Fruit fly (Drosophila melanogaster): ENCODE data around the gene dob.

The dob gene

DNA sequence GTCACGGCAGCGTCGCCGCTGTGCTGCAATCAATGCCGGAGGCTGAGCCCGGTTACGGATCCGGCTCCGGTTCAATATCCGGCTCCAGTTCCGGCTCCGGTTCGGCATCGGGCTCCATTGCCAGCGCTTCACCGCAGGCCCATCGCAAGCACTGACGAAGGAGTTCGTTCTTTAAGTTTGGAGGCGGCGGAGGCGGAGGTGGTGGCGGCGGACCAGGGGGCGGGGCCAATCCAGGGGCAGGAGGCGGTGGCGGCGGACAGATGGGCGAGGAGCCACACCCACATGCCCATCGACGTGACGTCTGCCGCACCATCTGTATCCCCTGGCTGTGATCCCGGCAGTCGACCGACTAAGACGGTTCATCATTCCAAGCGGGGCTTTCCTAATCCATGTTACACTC is 45.1 kb downstream of the dob start:
- TF ChIP-seq sage (GFP tag; optimal IDR thresholded peaks at IDR 0.05) (no peak), Dfd (GFP tag; optimal IDR thresholded peaks at IDR 0.05) (peak; percentile 98)

DNA sequence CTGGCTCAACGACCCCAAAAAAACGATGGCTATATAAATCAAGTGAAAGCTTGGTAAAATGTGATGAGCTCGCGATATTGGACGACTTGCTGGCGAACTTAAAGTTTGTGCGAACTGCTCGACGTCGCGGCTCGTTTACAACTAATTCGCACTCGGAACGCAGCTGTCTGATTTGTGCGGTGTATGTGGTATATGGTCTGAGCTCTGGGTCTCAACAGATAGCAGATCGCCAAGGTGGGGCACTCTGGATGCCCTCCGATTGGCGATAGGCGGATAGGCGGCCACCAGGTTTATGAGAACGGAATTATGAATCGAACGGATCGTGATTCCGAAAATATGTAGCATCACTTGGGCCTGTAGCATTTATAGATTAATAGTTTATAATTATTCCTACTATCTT is 49.6 kb downstream of the dob start, which contains the start of gene Cyp4s3:
Cyp4s3 (minus strand) TSS at position 146 of the 400 bp plus-strand sequence.
- TF ChIP-seq N (GFP tag; optimal IDR thresholded peaks at IDR 0.05) (no peak), Hr83 (GFP tag; optimal IDR thresholded peaks at IDR 0.05; ENCODE audit: poor library complexity, severe bottlenecking) (no peak), pan (optimal IDR thresholded peaks at IDR 0.05) (no peak), dmrt93B (GFP tag; optimal IDR thresholded peaks at IDR 0.05) (no peak), Vsx2 (GFP tag; optimal IDR thresholded peaks at IDR 0.05; ENCODE audit: partially characterized antibody) (no peak), rgr (GFP tag; optimal IDR thresholded peaks at IDR 0.05) (no peak), h (GFP tag; optimal IDR thresholded peaks at IDR 0.05) (no peak), dl (GFP tag; optimal IDR thresholded peaks at IDR 0.05; ENCODE audit: insufficient read depth in 1 of 2, partially characterized antibody in 2 of 2) (no peak), usp (GFP tag; optimal IDR thresholded peaks at IDR 0.05) (no peak), CG32264 (GFP tag; optimal IDR thresholded peaks at IDR 0.05) (no peak), Rel (GFP tag; optimal IDR thresholded peaks at IDR 0.05) (no peak), Rel (tag; optimal IDR thresholded peaks at IDR 0.05) (no peak), lola (GFP tag; optimal IDR thresholded peaks at IDR 0.05) (no peak), Jra (GFP tag; optimal IDR thresholded peaks at IDR 0.05) (no peak), fru (GFP tag; optimal IDR thresholded peaks at IDR 0.05) (no peak), brk (GFP tag; optimal IDR thresholded peaks at IDR 0.05) (no peak), jim (GFP tag; optimal IDR thresholded peaks at IDR 0.05) (no peak), CG9705 (GFP tag; optimal IDR thresholded peaks at IDR 0.05) (no peak), ey (GFP tag; optimal IDR thresholded peaks at IDR 0.05) (no peak), br (GFP tag; optimal IDR thresholded peaks at IDR 0.05) (no peak)
